Worm (Caenorhabditis elegans): ENCODE measurements around the gene lyst-1.

ce11 chrX:12174686-12175404, 33.9 kb upstream of the lyst-1 start:
- TF ChIP-seq Y56A3A.18 (GFP tag; IDR thresholded peaks at IDR 0.05) (no peak), snpc-4 (GFP tag; optimal IDR thresholded peaks at IDR 0.05) (no peak), snpc-4 (tag; optimal IDR thresholded peaks at IDR 0.05) (no peak), lag-1 (GFP tag; IDR thresholded peaks at IDR 0.05) (no peak), ccch-3 (GFP tag; optimal IDR thresholded peaks at IDR 0.05) (no peak), ama-1 (optimal IDR thresholded peaks at IDR 0.05) (no peak), ama-1 (GFP tag; optimal IDR thresholded peaks at IDR 0.05) (no peak), madf-10 (tag; optimal IDR thresholded peaks at IDR 0.05) (no peak), nfyb-1 (GFP tag; IDR thresholded peaks at IDR 0.05) (no peak), nfya-1 (tag; optimal IDR thresholded peaks at IDR 0.05; ENCODE audit: borderline replicate concordance, insufficient read depth) (no peak), F55B11.4 (tag; optimal IDR thresholded peaks at IDR 0.05; ENCODE audit: borderline replicate concordance, insufficient read depth) (no peak), hlh-12 (tag; optimal IDR thresholded peaks at IDR 0.05) (no peak), F57C9.4 (tag; optimal IDR thresholded peaks at IDR 0.05) (no peak)
